Worm (Caenorhabditis elegans) whole organism, L4 larva: ENCODE data around the gene ZC116.5.
A peak's percentile ranks its signal among the peaks of the same experiment; 100 is the strongest.

Experiments used
- F26F4.8 ChIP-seq: fragments of 200-800 bp; sonication (Bioruptor generic); conservative IDR thresholded peaks from 2 replicates; pipeline ENCODE4 v1.3.6; 2022; ENCODE audit warnings: missing genetic modification characterization, missing compliant biosample characterization
- R02D3.7 ChIP-seq: fragments of 150-350 bp; sonication (generic microtip); optimal IDR thresholded peaks from 3 replicates; lab custom pipeline; 2014; ENCODE audit warnings: missing biosample characterization, missing genetic modification characterization
- T20F7.1 ChIP-seq: fragments of 200-800 bp; sonication (Bioruptor generic); optimal IDR thresholded peaks from 2 replicates; lab custom pipeline; 2018; ENCODE audit warnings: mild to moderate bottlenecking, missing genetic modification characterization, missing compliant biosample characterization
- T26A8.4 ChIP-seq: fragments of 200-800 bp; sonication (Bioruptor generic); IDR thresholded peaks from 2 replicates; pipeline ENCODE4 v1.3.6; 2022; ENCODE audit warnings: missing genetic modification characterization, missing compliant biosample characterization
- Y75B8A.6 ChIP-seq: fragments of 200-800 bp; sonication (Bioruptor generic); IDR thresholded peaks from 2 replicates; pipeline ENCODE4 v1.3.6; 2022; ENCODE audit warnings: missing genetic modification reagents, missing genetic modification characterization, missing compliant biosample characterization
- ZK337.2 ChIP-seq: fragments of 200-800 bp; sonication (Bioruptor generic); IDR thresholded peaks from 2 replicates; pipeline ENCODE4 v1.3.6; 2022; ENCODE audit warnings: missing genetic modification reagents, missing genetic modification characterization, missing compliant biosample characterization
- ZK546.5 ChIP-seq, 2 experiments: sonication (generic microtip); optimal IDR thresholded peaks; 2 replicates each; lab custom pipeline; 2017; ENCODE audit warnings: missing biosample characterization in 2 of 2, missing genetic modification characterization in 2 of 2
- ama-1 ChIP-seq: fragments of 150-350 bp; optimal IDR thresholded peaks from 2 replicates; lab custom pipeline; 2014; ENCODE audit warnings: inconsistent platforms, mixed read lengths
- arid-1 ChIP-seq: fragments of 200-800 bp; sonication (Bioruptor generic); conservative IDR thresholded peaks from 2 replicates; pipeline ENCODE4 v1.3.6; 2022; ENCODE audit warnings: missing genetic modification reagents, missing genetic modification characterization, missing compliant biosample characterization
- ceh-44 ChIP-seq: fragments of 200-800 bp; sonication (Bioruptor generic); IDR thresholded peaks from 2 replicates; pipeline ENCODE4 v1.3.6; 2022; ENCODE audit warnings: missing genetic modification reagents, missing genetic modification characterization, missing compliant biosample characterization
- ces-1 ChIP-seq: fragments of 150-350 bp; sonication (generic microtip); optimal IDR thresholded peaks from 4 replicates; lab custom pipeline; 2014; ENCODE audit warnings: missing biosample characterization, missing genetic modification reagents, missing genetic modification characterization
- ctbp-1 ChIP-seq: fragments of 200-800 bp; sonication (Bioruptor generic); IDR thresholded peaks from 2 replicates; pipeline ENCODE4 v1.3.6; 2022; ENCODE audit warnings: missing genetic modification reagents, missing genetic modification characterization, missing compliant biosample characterization
- daf-16 ChIP-seq, 3 experiments: sonication (generic microtip); optimal IDR thresholded peaks; 2 replicates each; lab custom pipeline; 2016 to 2017; ENCODE audit warnings: missing genetic modification characterization in 3 of 3, missing genetic modification reagents in 3 of 3, mild to moderate bottlenecking in 2 of 3, missing compliant biosample characterization in 2 of 3, missing biosample characterization in 1 of 3, moderate library complexity in 1 of 3
- daf-19 ChIP-seq: fragments of 200-800 bp; sonication (Bioruptor generic); conservative IDR thresholded peaks from 2 replicates; pipeline ENCODE4 v1.3.6; 2022; ENCODE audit warnings: missing genetic modification characterization, missing compliant biosample characterization
- dmd-6 ChIP-seq: fragments of 200-800 bp; sonication (Bioruptor generic); IDR thresholded peaks from 2 replicates; pipeline ENCODE4 v1.3.6; 2022; ENCODE audit warnings: missing genetic modification reagents, missing genetic modification characterization, missing compliant biosample characterization
- dmd-8 ChIP-seq: fragments of 200-800 bp; sonication (Bioruptor generic); IDR thresholded peaks from 2 replicates; pipeline ENCODE4 v1.3.6; 2022; ENCODE audit warnings: missing genetic modification characterization, missing compliant biosample characterization
- dpl-1 ChIP-seq: fragments of 150-350 bp; optimal IDR thresholded peaks from 2 replicates; lab custom pipeline; 2014; ENCODE audit warnings: missing biosample characterization, missing genetic modification reagents, missing genetic modification characterization
- duxl-1 ChIP-seq: sonication (generic microtip); optimal IDR thresholded peaks from 2 replicates; lab custom pipeline; 2016; ENCODE audit warnings: mild to moderate bottlenecking, missing genetic modification characterization, moderate library complexity, missing compliant biosample characterization; ENCODE audit not compliant: poor library complexity
- dve-1 ChIP-seq: sonication (generic microtip); optimal IDR thresholded peaks from 2 replicates; lab custom pipeline; 2017; ENCODE audit warnings: antibody characterized with exemption, mild to moderate bottlenecking, missing genetic modification characterization, missing compliant biosample characterization; ENCODE audit not compliant: insufficient read depth
- egl-43 ChIP-seq: fragments of 200-800 bp; sonication (Bioruptor generic); IDR thresholded peaks from 2 replicates; pipeline ENCODE4 v1.3.6; 2022; ENCODE audit warnings: missing genetic modification reagents, missing genetic modification characterization, missing compliant biosample characterization
- fkh-10 ChIP-seq: fragments of 150-350 bp; optimal IDR thresholded peaks from 2 replicates; lab custom pipeline; 2014; ENCODE audit warnings: missing biosample characterization, missing genetic modification reagents, missing genetic modification characterization
- fos-1 ChIP-seq: fragments of 150-350 bp; optimal IDR thresholded peaks from 2 replicates; lab custom pipeline; 2014; ENCODE audit warnings: missing biosample characterization, missing genetic modification characterization
- lim-7 ChIP-seq: fragments of 200-800 bp; sonication (Bioruptor generic); IDR thresholded peaks from 2 replicates; pipeline ENCODE4 v1.3.6; 2022; ENCODE audit warnings: missing genetic modification characterization, missing compliant biosample characterization
- lin-13 ChIP-seq: fragments of 150-350 bp; optimal IDR thresholded peaks from 2 replicates; lab custom pipeline; 2014; ENCODE audit warnings: missing biosample characterization, missing genetic modification reagents, missing genetic modification characterization
- lin-15B ChIP-seq: fragments of 150-350 bp; sonication (generic microtip); optimal IDR thresholded peaks from 3 replicates; lab custom pipeline; 2014; ENCODE audit warnings: missing biosample characterization, missing genetic modification characterization
- lin-29 ChIP-seq: fragments of 200-800 bp; sonication (Bioruptor generic); IDR thresholded peaks from 2 replicates; pipeline ENCODE4 v1.3.6; 2022; ENCODE audit warnings: missing genetic modification reagents, missing genetic modification characterization, missing compliant biosample characterization
- lin-38 ChIP-seq: fragments of 200-800 bp; sonication (Bioruptor generic); IDR thresholded peaks from 2 replicates; pipeline ENCODE4 v1.3.6; 2022; ENCODE audit warnings: missing genetic modification reagents, missing genetic modification characterization, missing compliant biosample characterization
- lin-39 ChIP-seq: fragments of 150-350 bp; optimal IDR thresholded peaks from 2 replicates; lab custom pipeline; 2014; ENCODE audit warnings: missing biosample characterization, missing genetic modification reagents, missing genetic modification characterization
- lsy-2 ChIP-seq, 2 experiments: fragments of 150-350 bp in 1 of 2; sonication (generic microtip) in 1 of 2; optimal IDR thresholded peaks; 2 replicates each; lab custom pipeline; 2014 to 2017; ENCODE audit warnings: missing biosample characterization in 2 of 2, missing genetic modification characterization in 2 of 2
- mdt-29 ChIP-seq: fragments of 200-800 bp; sonication (Bioruptor generic); IDR thresholded peaks from 2 replicates; pipeline ENCODE4 v1.3.6; 2022; ENCODE audit warnings: missing genetic modification reagents, missing genetic modification characterization, missing compliant biosample characterization
- mep-1 ChIP-seq: fragments of 150-350 bp; sonication (generic microtip); optimal IDR thresholded peaks from 3 replicates; lab custom pipeline; 2014; ENCODE audit warnings: missing biosample characterization, missing genetic modification characterization
- mxl-2 ChIP-seq: fragments of 200-800 bp; sonication (Bioruptor generic); conservative IDR thresholded peaks from 2 replicates; pipeline ENCODE4 v1.3.6; 2022; ENCODE audit warnings: missing genetic modification reagents, missing genetic modification characterization, missing compliant biosample characterization
- mxl-3 ChIP-seq: fragments of 200-800 bp; sonication (Bioruptor generic); optimal IDR thresholded peaks from 2 replicates; lab custom pipeline; 2018; ENCODE audit warnings: mild to moderate bottlenecking, missing genetic modification characterization, missing compliant biosample characterization
- nhr-25 ChIP-seq: sonication (generic microtip); optimal IDR thresholded peaks from 2 replicates; lab custom pipeline; 2017; ENCODE audit warnings: missing genetic modification characterization, mild to moderate bottlenecking, missing compliant biosample characterization, antibody characterized with exemption, moderate library complexity, borderline replicate concordance; ENCODE audit not compliant: insufficient read depth
- nhr-28 ChIP-seq: fragments of 150-350 bp; optimal IDR thresholded peaks from 2 replicates; lab custom pipeline; 2014; ENCODE audit warnings: missing biosample characterization, missing genetic modification characterization
- nhr-6 ChIP-seq: fragments of 150-350 bp; optimal IDR thresholded peaks from 2 replicates; lab custom pipeline; 2014; ENCODE audit warnings: missing biosample characterization, missing genetic modification characterization
- pqm-1 ChIP-seq: sonication (generic microtip); optimal IDR thresholded peaks from 2 replicates; lab custom pipeline; 2017; ENCODE audit warnings: missing biosample characterization, missing genetic modification characterization
- snpc-1.2 ChIP-seq: fragments of 200-800 bp; sonication (Bioruptor generic); IDR thresholded peaks from 2 replicates; pipeline ENCODE4 v1.3.6; 2022; ENCODE audit warnings: missing genetic modification reagents, missing genetic modification characterization, missing compliant biosample characterization
- vab-7 ChIP-seq: fragments of 200-800 bp; sonication (Bioruptor generic); IDR thresholded peaks from 2 replicates; pipeline ENCODE4 v1.3.6; 2022; ENCODE audit warnings: missing genetic modification reagents, missing genetic modification characterization, missing compliant biosample characterization
- zag-1 ChIP-seq: fragments of 150-350 bp; optimal IDR thresholded peaks from 2 replicates; lab custom pipeline; 2014; ENCODE audit warnings: missing biosample characterization, missing genetic modification characterization
- zfp-2 ChIP-seq: sonication (generic microtip); optimal IDR thresholded peaks from 2 replicates; lab custom pipeline; 2016; ENCODE audit warnings: mild to moderate bottlenecking, missing genetic modification characterization, missing compliant biosample characterization
- zip-2 ChIP-seq: fragments of 150-350 bp; optimal IDR thresholded peaks from 2 replicates; lab custom pipeline; 2014; ENCODE audit warnings: missing biosample characterization, missing genetic modification characterization
- ztf-7 ChIP-seq: fragments of 150-350 bp; optimal IDR thresholded peaks from 2 replicates; lab custom pipeline; 2014; ENCODE audit warnings: missing biosample characterization, missing genetic modification characterization

Gene ZC116.5

ce11 chrV:12608857-12609256 is at the start of gene ZC116.5:
Gene ZC116.5, minus strand, starts transcription at chrV:12608957.
- TF ChIP-seq snpc-1.2 = no peak
- TF ChIP-seq egl-43 (GFP tag; lab: Robert Waterston, UW) = no peak
- TF ChIP-seq lim-7 (GFP tag; lab: Robert Waterston, UW) = no peak
- no peak for TF ChIP-seq T20F7.1
- no peak for TF ChIP-seq zfp-2 (tag; lab: Kevin White, UChicago)
- TF ChIP-seq zag-1 = no peak
- no peak for TF ChIP-seq vab-7 (GFP tag; lab: Robert Waterston, UW)
- no peak for TF ChIP-seq ZK337.2 (GFP tag; lab: Robert Waterston, UW)
- TF ChIP-seq dmd-6 = no peak
- TF ChIP-seq R02D3.7 (tag; lab: Kevin White, UChicago) = no peak
- TF ChIP-seq ces-1 = no peak
- no peak for TF ChIP-seq mxl-2
- no peak for TF ChIP-seq mdt-29 (GFP tag; lab: Robert Waterston, UW)
- no peak for TF ChIP-seq daf-19 (GFP tag; lab: Robert Waterston, UW)
- no peak for TF ChIP-seq daf-16 (GFP tag; optimal IDR thresholded peaks at IDR 0.05; lab: Kevin White, UChicago)
- TF ChIP-seq daf-16 (tag; optimal IDR thresholded peaks at IDR 0.05; lab: Kevin White, UChicago) = no peak
- no peak for TF ChIP-seq lin-29 (GFP tag; lab: Robert Waterston, UW)
- no peak for TF ChIP-seq dve-1 (tag; lab: Kevin White, UChicago)
- TF ChIP-seq ztf-7 (tag; lab: Kevin White, UChicago) = no peak

ce11 chrV:12658142-12658541 is 49.4 kb upstream of the ZC116.5 start, which contains the start of gene W05B10.6:
Gene W05B10.6, minus strand, starts transcription at chrV:12658242.
- no peak for TF ChIP-seq ctbp-1 (GFP tag; lab: Robert Waterston, UW)
- no peak for TF ChIP-seq lin-39
- TF ChIP-seq fkh-10 (GFP tag; lab: Kevin White, UChicago) = no peak
- no peak for TF ChIP-seq egl-43 (GFP tag; lab: Robert Waterston, UW)
- no peak for TF ChIP-seq lin-13
- TF ChIP-seq nhr-25 (tag; lab: Kevin White, UChicago) = no peak

- TF ChIP-seq zip-2 (tag; lab: Kevin White, UChicago) (no peak), nhr-25 (tag; lab: Kevin White, UChicago) (no peak), ceh-44 (GFP tag; lab: Robert Waterston, UW) (no peak), dpl-1 (GFP tag; lab: Kevin White, UChicago) (no peak), fos-1 (tag; lab: Kevin White, UChicago) (no peak), F26F4.8 (GFP tag; lab: Robert Waterston, UW) (no peak), lin-38 (no peak), mdt-29 (GFP tag; lab: Robert Waterston, UW) (no peak), nhr-28 (tag; lab: Kevin White, UChicago) (peak; percentile 57), T26A8.4 (GFP tag; lab: Robert Waterston, UW) (no peak), snpc-1.2 (no peak), lsy-2 (tag; optimal IDR thresholded peaks at IDR 0.05; lab: Kevin White, UChicago) (peak in 1 of 2 experiments; percentile 54), mxl-3 (GFP tag; lab: Kevin White, UChicago) (peak; percentile 52), ama-1 (lab: Kevin White, UChicago) (no peak), arid-1 (GFP tag; lab: Robert Waterston, UW) (no peak), duxl-1 (no peak), dmd-8 (GFP tag; lab: Robert Waterston, UW) (no peak), mep-1 (tag; lab: Kevin White, UChicago) (no peak), ZK546.5 (tag; optimal IDR thresholded peaks at IDR 0.05; lab: Kevin White, UChicago) (no peak), lin-15B (tag; lab: Kevin White, UChicago) (no peak), nhr-6 (tag; lab: Kevin White, UChicago) (peak; percentile 36), pqm-1 (tag; lab: Kevin White, UChicago) (peak; percentile 27), Y75B8A.6 (GFP tag; lab: Robert Waterston, UW) (no peak)
Observed at ce11 chrV:12649636-12650035, 40.9 kb upstream of the ZC116.5 start, which contains the start of gene lin-25. Gene lin-25, plus strand, starts transcription at chrV:12649925.
